Worm (Caenorhabditis elegans) whole organism, L2 larva: ENCODE results near the gene F11A5.13.

Experiments
- F13H6.1 ChIP-seq: sonication (generic microtip); optimal IDR thresholded peaks from 2 replicates; lab custom pipeline; 2016; ENCODE audit warnings: missing genetic modification characterization, missing compliant biosample characterization
- R02D3.7 ChIP-seq: fragments of 150-350 bp; optimal IDR thresholded peaks from 2 replicates; lab custom pipeline; 2014; ENCODE audit warnings: missing biosample characterization, missing genetic modification characterization
- ZK546.5 ChIP-seq: sonication (generic microtip); optimal IDR thresholded peaks from 2 replicates; lab custom pipeline; 2017; ENCODE audit warnings: missing biosample characterization, missing genetic modification characterization
- alr-1 ChIP-seq: fragments of 150-350 bp; optimal IDR thresholded peaks from 2 replicates; lab custom pipeline; 2014; ENCODE audit warnings: missing biosample characterization, missing genetic modification characterization
- blmp-1 ChIP-seq: sonication (generic microtip); optimal IDR thresholded peaks from 2 replicates; lab custom pipeline; 2017; ENCODE audit warnings: missing genetic modification characterization, mild to moderate bottlenecking, missing compliant biosample characterization, antibody characterized with exemption, moderate library complexity; ENCODE audit not compliant: insufficient read depth
- ceh-16 ChIP-seq: fragments of 150-350 bp; optimal IDR thresholded peaks from 2 replicates; lab custom pipeline; 2014; ENCODE audit warnings: missing biosample characterization, missing genetic modification characterization
- ceh-82 ChIP-seq: fragments of 150-350 bp; optimal IDR thresholded peaks from 2 replicates; lab custom pipeline; 2014; ENCODE audit warnings: missing biosample characterization, missing genetic modification characterization
- crh-2 ChIP-seq: sonication (generic microtip); optimal IDR thresholded peaks from 2 replicates; lab custom pipeline; 2017; ENCODE audit warnings: missing biosample characterization, missing genetic modification characterization
- dmd-4 ChIP-seq: sonication (generic microtip); optimal IDR thresholded peaks from 2 replicates; lab custom pipeline; 2017; ENCODE audit warnings: missing biosample characterization, missing genetic modification characterization
- egl-27 ChIP-seq: sonication (generic microtip); optimal IDR thresholded peaks from 3 replicates; lab custom pipeline; 2017; ENCODE audit warnings: missing biosample characterization, missing genetic modification reagents, missing genetic modification characterization
- elt-3 ChIP-seq: sonication (generic microtip); optimal IDR thresholded peaks from 2 replicates; lab custom pipeline; 2017; ENCODE audit warnings: missing biosample characterization, missing genetic modification characterization
- fos-1 ChIP-seq: fragments of 150-350 bp; optimal IDR thresholded peaks from 2 replicates; lab custom pipeline; 2014; ENCODE audit warnings: missing biosample characterization, missing genetic modification characterization
- gmeb-1 ChIP-seq: fragments of 150-350 bp; optimal IDR thresholded peaks from 2 replicates; lab custom pipeline; 2014; ENCODE audit warnings: missing biosample characterization, missing genetic modification characterization
- lin-11 ChIP-seq: fragments of 150-350 bp; sonication (generic microtip); optimal IDR thresholded peaks from 2 replicates; lab custom pipeline; 2014; ENCODE audit warnings: missing biosample characterization, missing genetic modification characterization, inconsistent platforms, mixed read lengths
- lin-13 ChIP-seq: fragments of 150-350 bp; optimal IDR thresholded peaks from 2 replicates; lab custom pipeline; 2014; ENCODE audit warnings: missing biosample characterization, missing genetic modification reagents, missing genetic modification characterization
- lin-39 ChIP-seq: fragments of 150-350 bp; optimal IDR thresholded peaks from 2 replicates; lab custom pipeline; 2014; ENCODE audit warnings: missing biosample characterization, missing genetic modification reagents, missing genetic modification characterization
- lsy-2 ChIP-seq, 2 experiments: fragments of 150-350 bp in 1 of 2; sonication (generic microtip) in 1 of 2; optimal IDR thresholded peaks; 2 replicates each; lab custom pipeline; 2014 to 2017; ENCODE audit warnings: missing biosample characterization in 2 of 2, missing genetic modification characterization in 2 of 2
- mab-5 ChIP-seq: fragments of 150-350 bp; optimal IDR thresholded peaks from 2 replicates; lab custom pipeline; 2014; ENCODE audit warnings: missing biosample characterization, missing genetic modification characterization
- mdl-1 ChIP-seq, 2 experiments: fragments of 150-350 bp in 1 of 2; sonication (generic microtip) in 1 of 2; optimal IDR thresholded peaks; 2 replicates each; lab custom pipeline; 2017; ENCODE audit warnings: missing biosample characterization in 2 of 2, missing genetic modification characterization in 2 of 2
- nhr-21 ChIP-seq: fragments of 150-350 bp; optimal IDR thresholded peaks from 2 replicates; lab custom pipeline; 2014; ENCODE audit warnings: missing biosample characterization, missing genetic modification characterization
- nhr-23 ChIP-seq: fragments of 150-350 bp; optimal IDR thresholded peaks from 2 replicates; lab custom pipeline; 2014; ENCODE audit warnings: missing biosample characterization, missing genetic modification reagents, missing genetic modification characterization
- nhr-237 ChIP-seq: fragments of 150-350 bp; optimal IDR thresholded peaks from 2 replicates; lab custom pipeline; 2014; ENCODE audit warnings: missing biosample characterization, missing genetic modification characterization
- nhr-25 ChIP-seq: fragments of 150-350 bp; sonication (generic microtip); optimal IDR thresholded peaks from 3 replicates; lab custom pipeline; 2014; ENCODE audit warnings: missing biosample characterization, missing genetic modification characterization
- nhr-6 ChIP-seq: fragments of 150-350 bp; optimal IDR thresholded peaks from 2 replicates; lab custom pipeline; 2014; ENCODE audit warnings: missing biosample characterization, missing genetic modification characterization
- nhr-77 ChIP-seq: fragments of 150-350 bp; optimal IDR thresholded peaks from 2 replicates; lab custom pipeline; 2014; ENCODE audit warnings: missing biosample characterization, missing genetic modification characterization
- peb-1 ChIP-seq: fragments of 150-350 bp; optimal IDR thresholded peaks from 2 replicates; lab custom pipeline; 2014; ENCODE audit warnings: missing biosample characterization, missing genetic modification characterization
- sem-4 ChIP-seq: fragments of 150-350 bp; optimal IDR thresholded peaks from 2 replicates; lab custom pipeline; 2014; ENCODE audit warnings: missing biosample characterization, missing genetic modification reagents, missing genetic modification characterization
- sma-3 ChIP-seq: sonication (generic microtip); optimal IDR thresholded peaks from 2 replicates; lab custom pipeline; 2016; ENCODE audit warnings: missing genetic modification reagents, missing genetic modification characterization, missing compliant biosample characterization
- sma-9 ChIP-seq, 2 experiments: fragments of 150-350 bp in 1 of 2; sonication (generic microtip) in 1 of 2; optimal IDR thresholded peaks; 2 replicates each; lab custom pipeline; 2014 to 2016; ENCODE audit warnings: missing genetic modification characterization in 2 of 2, mild to moderate bottlenecking in 1 of 2, missing biosample characterization in 1 of 2, missing compliant biosample characterization in 1 of 2, missing genetic modification reagents in 1 of 2, moderate library complexity in 1 of 2
- snpc-4 ChIP-seq: fragments of 150-350 bp; optimal IDR thresholded peaks from 2 replicates; lab custom pipeline; 2014; ENCODE audit warnings: missing biosample characterization, missing genetic modification characterization
- unc-39 ChIP-seq: fragments of 150-350 bp; optimal IDR thresholded peaks from 2 replicates; lab custom pipeline; 2014; ENCODE audit warnings: missing biosample characterization, missing genetic modification characterization
- unc-55 ChIP-seq: fragments of 150-350 bp; sonication (generic microtip); optimal IDR thresholded peaks from 3 replicates; lab custom pipeline; 2014; ENCODE audit warnings: missing biosample characterization, missing genetic modification reagents, missing genetic modification characterization
- unc-62 ChIP-seq: fragments of 150-350 bp; optimal IDR thresholded peaks from 2 replicates; lab custom pipeline; 2014; ENCODE audit warnings: missing biosample characterization, missing genetic modification reagents, missing genetic modification characterization
- zag-1 ChIP-seq: fragments of 150-350 bp; optimal IDR thresholded peaks from 2 replicates; lab custom pipeline; 2014; ENCODE audit warnings: missing biosample characterization, missing genetic modification characterization
- ztf-11 ChIP-seq: sonication (generic microtip); optimal IDR thresholded peaks from 2 replicates; lab custom pipeline; 2017; ENCODE audit warnings: missing biosample characterization, missing genetic modification characterization
- ztf-4 ChIP-seq: fragments of 150-350 bp; optimal IDR thresholded peaks from 2 replicates; lab custom pipeline; 2014; ENCODE audit warnings: missing biosample characterization, missing genetic modification characterization

F11A5.13 gene

DNA sequence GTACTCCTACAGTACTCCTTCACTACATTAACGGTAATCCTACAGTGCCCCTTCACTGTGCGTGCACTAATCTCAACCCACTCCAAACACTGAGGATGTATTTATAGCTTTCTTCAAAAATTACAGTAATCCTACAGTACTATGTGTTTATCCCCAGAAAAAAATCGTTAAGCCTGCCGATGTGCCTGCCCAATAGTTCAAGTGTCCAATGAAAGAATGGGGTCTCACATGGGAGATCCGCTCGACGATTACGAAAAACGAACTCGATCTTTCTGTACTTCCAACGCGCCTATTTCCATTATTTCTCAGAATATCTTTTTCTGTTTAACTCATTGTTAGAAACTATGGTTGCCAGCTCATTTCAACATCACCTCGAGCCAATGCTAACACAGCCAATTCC lies 31.7 kb upstream of the F11A5.13 start, which contains the start of gene nhr-218:
Gene nhr-218, plus strand, starts transcription at position 301 of the 400 bp plus-strand sequence.
- TF ChIP-seq F13H6.1 (no peak), ztf-11 (tag; lab: Kevin White, UChicago) (no peak), nhr-77 (tag; lab: Kevin White, UChicago) (no peak), nhr-237 (tag; lab: Kevin White, UChicago) (no peak), gmeb-1 (tag; lab: Kevin White, UChicago) (no peak), ZK546.5 (tag; lab: Kevin White, UChicago) (no peak)

DNA sequence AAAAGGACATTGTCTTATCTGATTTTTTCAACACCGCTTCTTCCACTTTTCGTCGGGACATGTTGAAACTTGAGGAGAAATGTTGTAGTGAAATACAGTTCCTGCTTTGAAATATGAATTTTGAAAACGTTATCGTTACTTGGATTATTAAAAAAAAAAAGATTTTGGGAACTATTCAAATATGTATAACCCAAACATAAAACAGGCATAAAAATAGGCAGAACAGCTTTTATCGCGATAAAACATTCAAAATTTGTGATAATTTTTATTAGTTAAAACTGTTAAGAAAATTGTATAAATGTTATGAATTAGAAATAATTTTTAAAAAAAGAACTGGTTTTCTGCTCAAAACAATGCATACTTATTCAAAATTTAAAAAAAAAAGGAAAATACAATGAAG lies 29.9 kb upstream of the F11A5.13 start, which contains the start of gene bgnt-1.3:
Gene bgnt-1.3, minus strand, starts transcription at position 101 of the 400 bp plus-strand sequence.
- no peak for TF ChIP-seq alr-1 (tag; lab: Kevin White, UChicago)
- no peak for TF ChIP-seq F13H6.1

DNA sequence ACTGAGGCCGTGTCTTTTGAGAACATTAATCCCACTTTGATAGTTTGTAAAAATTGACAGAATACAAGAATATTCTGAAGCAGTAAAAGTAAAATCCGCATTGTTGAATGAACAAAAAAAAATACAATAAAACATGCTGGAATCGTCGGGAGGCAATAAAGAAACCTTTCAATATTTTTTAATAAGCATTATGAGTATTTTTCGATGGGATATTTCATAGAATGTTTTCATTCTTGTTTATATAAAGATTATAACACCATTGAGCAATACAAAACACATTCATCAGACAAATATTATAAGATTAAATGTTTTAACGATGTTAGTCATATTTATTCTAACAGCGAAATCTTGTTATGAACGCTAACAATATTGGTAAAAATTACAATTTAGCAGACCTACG lies 27.2 kb upstream of the F11A5.13 start, which contains the start of gene gcy-20:
Gene gcy-20, minus strand, starts transcription at position 101 of the 400 bp plus-strand sequence.
- no peak for TF ChIP-seq blmp-1 (tag; lab: Kevin White, UChicago)
- no peak for TF ChIP-seq peb-1 (tag; lab: Kevin White, UChicago)
- TF ChIP-seq sem-4 (tag; lab: Kevin White, UChicago), result no peak
- no peak for TF ChIP-seq nhr-23 (tag; lab: Kevin White, UChicago)
- no peak for TF ChIP-seq nhr-25
- no peak for TF ChIP-seq sma-9 (GFP tag; optimal IDR thresholded peaks at IDR 0.05; lab: Kevin White, UChicago)
- no peak for TF ChIP-seq sma-9 (tag; optimal IDR thresholded peaks at IDR 0.05; lab: Kevin White, UChicago)
- no peak for TF ChIP-seq unc-39
- TF ChIP-seq mab-5 (tag; lab: Kevin White, UChicago), result no peak
- TF ChIP-seq R02D3.7 (tag; lab: Kevin White, UChicago), result no peak
- no peak for TF ChIP-seq unc-55 (GFP tag; lab: Kevin White, UChicago)
- TF ChIP-seq fos-1, result no peak
- no peak for TF ChIP-seq ceh-16 (tag; lab: Kevin White, UChicago)
- no peak for TF ChIP-seq dmd-4 (tag; lab: Kevin White, UChicago)
- no peak for TF ChIP-seq mdl-1 (tag; optimal IDR thresholded peaks at IDR 0.05; lab: Kevin White, UChicago)
- no peak for TF ChIP-seq gmeb-1 (tag; lab: Kevin White, UChicago)
- TF ChIP-seq snpc-4 (tag; lab: Kevin White, UChicago), result no peak
- TF ChIP-seq sma-3, result no peak

DNA sequence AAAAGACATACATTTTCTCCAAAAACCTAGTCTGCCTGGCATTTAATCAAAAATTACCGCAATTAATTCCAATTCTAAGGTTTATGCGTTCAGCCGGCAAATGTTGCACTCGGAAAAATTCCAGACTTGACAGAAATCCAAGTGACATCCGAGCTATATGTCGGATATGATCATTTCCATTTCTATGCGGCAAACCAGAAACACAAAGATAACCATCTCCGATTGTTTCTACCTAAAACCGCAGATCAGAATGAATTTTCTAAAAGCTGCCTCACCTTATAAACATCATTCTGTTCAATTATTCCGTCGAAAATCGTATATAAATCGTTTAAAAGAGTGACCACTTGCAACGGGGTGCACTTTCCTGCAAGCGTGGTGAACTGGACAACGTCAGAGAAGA lies 22.6 kb upstream of the F11A5.13 start:
- TF ChIP-seq crh-2 (tag; lab: Kevin White, UChicago) (no peak), sma-9 (GFP tag; optimal IDR thresholded peaks at IDR 0.05; lab: Kevin White, UChicago) (no peak), sma-9 (tag; optimal IDR thresholded peaks at IDR 0.05; lab: Kevin White, UChicago) (no peak), nhr-6 (tag; lab: Kevin White, UChicago) (no peak), unc-62 (GFP tag; lab: Kevin White, UChicago) (no peak), lin-11 (tag; lab: Kevin White, UChicago) (no peak), mab-5 (tag; lab: Kevin White, UChicago) (no peak), mdl-1 (tag; optimal IDR thresholded peaks at IDR 0.05; lab: Kevin White, UChicago) (no peak), lin-13 (no peak), blmp-1 (tag; lab: Kevin White, UChicago) (no peak), alr-1 (tag; lab: Kevin White, UChicago) (no peak), peb-1 (tag; lab: Kevin White, UChicago) (no peak), sma-3 (no peak)

DNA sequence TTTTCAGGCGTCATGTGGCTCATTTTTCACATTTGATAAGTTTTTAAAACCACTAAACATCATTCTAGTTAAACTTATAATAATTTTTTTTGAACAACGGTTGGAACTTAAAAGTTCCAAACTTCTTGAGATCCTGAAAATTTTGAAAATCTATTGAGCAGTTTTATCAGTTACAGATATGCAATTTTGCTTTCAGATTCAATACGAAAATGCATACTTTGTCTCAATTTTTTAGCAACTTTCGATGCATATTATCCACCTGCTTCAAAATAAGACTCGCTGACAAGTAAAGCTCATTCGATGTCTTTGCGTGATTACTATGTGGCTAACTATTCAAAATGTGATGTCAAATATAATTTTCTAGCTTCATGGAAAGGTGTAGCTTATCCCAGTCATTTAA lies 20.1 kb upstream of the F11A5.13 start, which contains the start of gene srh-95:
Gene srh-95, plus strand, starts transcription at position 301 of the 400 bp plus-strand sequence.
- TF ChIP-seq unc-62 (GFP tag; lab: Kevin White, UChicago) (no peak), egl-27 (tag; lab: Kevin White, UChicago) (no peak), ztf-4 (tag; lab: Kevin White, UChicago) (no peak), ZK546.5 (tag; lab: Kevin White, UChicago) (no peak), elt-3 (tag; lab: Kevin White, UChicago) (no peak), zag-1 (no peak), ceh-16 (tag; lab: Kevin White, UChicago) (no peak), ceh-82 (tag; lab: Kevin White, UChicago) (no peak), lin-39 (tag; lab: Kevin White, UChicago) (no peak), nhr-21 (tag; lab: Kevin White, UChicago) (no peak), lsy-2 (tag; optimal IDR thresholded peaks at IDR 0.05; lab: Kevin White, UChicago) (no peak), sma-9 (GFP tag; optimal IDR thresholded peaks at IDR 0.05; lab: Kevin White, UChicago) (no peak), sma-9 (tag; optimal IDR thresholded peaks at IDR 0.05; lab: Kevin White, UChicago) (no peak)
